Worm (Caenorhabditis elegans): ENCODE data around the gene ifb-2.

Gene ifb-2

ce11 chrII:5779866-5780265 is 29.9 kb downstream of the ifb-2 start:
- TF ChIP-seq unc-62 (GFP tag; optimal IDR thresholded peaks at IDR 0.05), result no peak

ce11 chrII:5781935-5782921 is 32.2 kb downstream of the ifb-2 start, which contains the start of gene K05F1.6:
TSS of gene K05F1.6 (plus strand) at chrII:5782520.
- no peak for TF ChIP-seq unc-62 (GFP tag; optimal IDR thresholded peaks at IDR 0.05)

ce11 chrII:5785504-5785903 is 35.5 kb downstream of the ifb-2 start:
- no peak for TF ChIP-seq unc-62 (GFP tag; optimal IDR thresholded peaks at IDR 0.05)

ce11 chrII:5788815-5789214 is 38.8 kb downstream of the ifb-2 start, which contains the start of gene K05F1.13:
TSS of gene K05F1.13 (plus strand) at chrII:5789115.
- TF ChIP-seq unc-62 (GFP tag; optimal IDR thresholded peaks at IDR 0.05), result no peak

- TF ChIP-seq unc-62 (GFP tag; optimal IDR thresholded peaks at IDR 0.05), result no peak
Measured at ce11 chrII:5790313-5790773, 40.4 kb downstream of the ifb-2 start, which contains the start of gene lect-2. TSS of gene lect-2 (plus strand) at chrII:5790723.

ce11 chrII:5792490-5792889 is 42.5 kb downstream of the ifb-2 start, which contains the start of gene K05F1.14:
TSS of gene K05F1.14 (minus strand) at chrII:5792590.
- TF ChIP-seq unc-62 (GFP tag; optimal IDR thresholded peaks at IDR 0.05), result no peak

- no peak for TF ChIP-seq unc-62 (GFP tag; optimal IDR thresholded peaks at IDR 0.05)
Measured at ce11 chrII:5794195-5794594, 44.2 kb downstream of the ifb-2 start, which contains the start of gene acdh-8. TSS of gene acdh-8 (plus strand) at chrII:5794495.

ce11 chrII:5797348-5797977 is 47.5 kb downstream of the ifb-2 start, which contains the start of the genes msp-63 and msp-142:
TSS of gene msp-63 (minus strand) at chrII:5797448.
TSS of gene msp-142 (plus strand) at chrII:5797927.
- no peak for TF ChIP-seq unc-62 (GFP tag; optimal IDR thresholded peaks at IDR 0.05)

- no peak for TF ChIP-seq unc-62 (GFP tag; optimal IDR thresholded peaks at IDR 0.05)
Measured at ce11 chrII:5799553-5799952, 49.6 kb downstream of the ifb-2 start, which contains the start of gene K05F1.8. TSS of gene K05F1.8 (minus strand) at chrII:5799653.

ce11 chrII:5801075-5801474 is 51.1 kb downstream of the ifb-2 start, which contains the start of the genes K05F1.9 and K05F1.1:
TSS of gene K05F1.9 (minus strand) at chrII:5801175.
TSS of gene K05F1.1 (plus strand) at chrII:5801382.
- no peak for TF ChIP-seq unc-62 (GFP tag; optimal IDR thresholded peaks at IDR 0.05)
